Fruit fly (Drosophila melanogaster): Measurements from ENCODE around the gene mts.

dm6 chr2L:7840152-7840551 lies 12.7 kb downstream of the mts start, which contains the start of gene CG14537:
- TF ChIP-seq CG8478 (optimal IDR thresholded peaks at IDR 0.05): no peak
- TF ChIP-seq CTCF (optimal IDR thresholded peaks at IDR 0.05): no peak

All from S2 (cell line).